Fruit fly (Drosophila melanogaster) whole organism, embryonic: ENCODE data around the gene Bsg.

Experiments used
- CG10267 ChIP-seq: fragments of 200-800 bp; sonication (Bioruptor generic); optimal IDR thresholded peaks from 2 replicates; lab custom pipeline; 2018; ENCODE audit warnings: missing biosample characterization, mild to moderate bottlenecking, missing genetic modification characterization, moderate library complexity
- CG11504 ChIP-seq: fragments of 200-800 bp; sonication (Bioruptor generic); optimal IDR thresholded peaks from 3 replicates; lab custom pipeline; 2019; ENCODE audit warnings: missing biosample characterization, mild to moderate bottlenecking, missing genetic modification characterization, moderate library complexity
- CG11695 ChIP-seq: fragments of 200-800 bp; sonication (Bioruptor generic); IDR thresholded peaks from 3 replicates; pipeline ENCODE4 v1.3.6; 2022; ENCODE audit warnings: missing biosample characterization, missing genetic modification characterization
- CG11723 ChIP-seq: fragments of 200-800 bp; sonication (Bioruptor generic); optimal IDR thresholded peaks from 2 replicates; lab custom pipeline; 2017; ENCODE audit warnings: missing biosample characterization, mild to moderate bottlenecking, missing genetic modification characterization
- CG12219 ChIP-seq: fragments of 200-800 bp; sonication (Bioruptor generic); optimal IDR thresholded peaks from 3 replicates; lab custom pipeline; 2018; ENCODE audit warnings: missing biosample characterization, mild to moderate bottlenecking, missing genetic modification characterization
- CG13287 ChIP-seq: fragments of 200-800 bp; sonication (Bioruptor generic); IDR thresholded peaks from 2 replicates; pipeline ENCODE4 v1.3.6; 2022; ENCODE audit warnings: missing biosample characterization, missing genetic modification characterization; ENCODE audit not compliant: partially characterized antibody
- CG17385 ChIP-seq: fragments of 200-800 bp; sonication (Bioruptor generic); optimal IDR thresholded peaks from 3 replicates; lab custom pipeline; 2018; ENCODE audit warnings: missing biosample characterization, mild to moderate bottlenecking, missing genetic modification characterization
- CG1792 ChIP-seq: fragments of 200-800 bp; sonication (Bioruptor generic); optimal IDR thresholded peaks from 2 replicates; lab custom pipeline; 2016; ENCODE audit warnings: missing biosample characterization, missing genetic modification characterization
- CG18764 ChIP-seq: fragments of 200-800 bp; sonication (Bioruptor generic); optimal IDR thresholded peaks from 3 replicates; lab custom pipeline; 2016; ENCODE audit warnings: missing biosample characterization, missing genetic modification characterization
- CG2116 ChIP-seq: fragments of 200-800 bp; sonication (Bioruptor generic); optimal IDR thresholded peaks from 3 replicates; lab custom pipeline; 2018; ENCODE audit warnings: missing biosample characterization, mild to moderate bottlenecking, missing genetic modification characterization
- CG43689 ChIP-seq: fragments of 200-800 bp; sonication (Bioruptor generic); IDR thresholded peaks from 2 replicates; pipeline ENCODE4 v1.3.6; 2022; ENCODE audit warnings: missing biosample characterization, missing genetic modification characterization
- CG7745 ChIP-seq: fragments of 200-800 bp; sonication (Bioruptor generic); optimal IDR thresholded peaks from 2 replicates; lab custom pipeline; 2018; ENCODE audit warnings: missing biosample characterization, mild to moderate bottlenecking, missing genetic modification characterization, moderate library complexity
- CG8290 ChIP-seq, 3 experiments: fragments of 200-800 bp; sonication (Bioruptor generic); optimal IDR thresholded peaks; 2 replicates each; lab custom pipeline; 2016 to 2019; ENCODE audit warnings: missing biosample characterization in 3 of 3, missing genetic modification characterization in 3 of 3, mild to moderate bottlenecking in 2 of 3, moderate library complexity in 1 of 3
- CG8359 ChIP-seq: fragments of 200-800 bp; sonication (Bioruptor generic); optimal IDR thresholded peaks from 2 replicates; lab custom pipeline; 2017; ENCODE audit warnings: missing biosample characterization, mild to moderate bottlenecking, missing genetic modification characterization, borderline replicate concordance
- CG8478 ChIP-seq: fragments of >200 bp; optimal IDR thresholded peaks from 2 replicates; lab custom pipeline; 2018
- D ChIP-seq, 2 experiments: fragments of 200-800 bp in 1 of 2; fragments of >200 bp in 1 of 2; sonication (Bioruptor generic) in 1 of 2; optimal IDR thresholded peaks; 2 replicates in 1 of 2; 3 replicates in 1 of 2; lab custom pipeline; 2017; ENCODE audit warnings: mild to moderate bottlenecking in 1 of 2, missing biosample characterization in 1 of 2, missing genetic modification characterization in 1 of 2, missing genetic modification reagents in 1 of 2
- D19B ChIP-seq: fragments of 200-800 bp; sonication (Bioruptor generic); optimal IDR thresholded peaks from 2 replicates; lab custom pipeline; 2017; ENCODE audit warnings: missing biosample characterization, mild to moderate bottlenecking, missing genetic modification characterization
- E2f1 ChIP-seq: fragments of 200-800 bp; sonication (Bioruptor generic); IDR thresholded peaks from 2 replicates; pipeline ENCODE4 v1.3.6; 2022; ENCODE audit warnings: missing biosample characterization, missing genetic modification characterization
- Fer1 ChIP-seq: fragments of 200-800 bp; sonication (Bioruptor generic); optimal IDR thresholded peaks from 2 replicates; lab custom pipeline; 2017; ENCODE audit warnings: missing biosample characterization, mild to moderate bottlenecking, missing genetic modification characterization
- Fer2 ChIP-seq: fragments of 200-800 bp; sonication (Bioruptor generic); optimal IDR thresholded peaks from 2 replicates; lab custom pipeline; 2018; ENCODE audit warnings: missing biosample characterization, mild to moderate bottlenecking, missing genetic modification characterization, moderate library complexity
- Gsc ChIP-seq: fragments of 200-800 bp; sonication (Bioruptor generic); IDR thresholded peaks from 2 replicates; pipeline ENCODE4 v1.3.6; 2022; ENCODE audit warnings: missing biosample characterization, missing genetic modification characterization
- H15 ChIP-seq: fragments of 200-800 bp; sonication (Bioruptor generic); IDR thresholded peaks from 3 replicates; pipeline ENCODE4 v1.3.6; 2022; ENCODE audit warnings: missing biosample characterization, missing genetic modification characterization
- HmgZ ChIP-seq: fragments of 200-800 bp; sonication (Bioruptor generic); optimal IDR thresholded peaks from 2 replicates; lab custom pipeline; 2018; ENCODE audit warnings: missing biosample characterization, mild to moderate bottlenecking, missing genetic modification characterization
- Hr78 ChIP-seq, 2 experiments: fragments of 200-800 bp in 1 of 2; fragments of >200 bp in 1 of 2; sonication (Bioruptor generic) in 1 of 2; optimal IDR thresholded peaks; 2 replicates each; lab custom pipeline; 2017 to 2019; ENCODE audit warnings: missing biosample characterization in 2 of 2, missing genetic modification characterization in 2 of 2, mild to moderate bottlenecking in 1 of 2, moderate library complexity in 1 of 2
- MESR4 ChIP-seq: fragments of 200-800 bp; sonication (Bioruptor generic); optimal IDR thresholded peaks from 2 replicates; lab custom pipeline; 2018; ENCODE audit warnings: missing biosample characterization, mild to moderate bottlenecking, missing genetic modification characterization, moderate library complexity
- NfI ChIP-seq: fragments of 200-800 bp; sonication (Bioruptor generic); optimal IDR thresholded peaks from 3 replicates; lab custom pipeline; 2018; ENCODE audit warnings: missing biosample characterization, mild to moderate bottlenecking, missing genetic modification characterization, moderate library complexity
- Rx ChIP-seq: fragments of 200-800 bp; sonication (Bioruptor generic); IDR thresholded peaks from 2 replicates; pipeline ENCODE4 v1.3.6; 2022; ENCODE audit warnings: missing biosample characterization, missing genetic modification characterization
- Xbp1 ChIP-seq: fragments of 200-800 bp; sonication (Bioruptor generic); optimal IDR thresholded peaks from 3 replicates; lab custom pipeline; 2016; ENCODE audit warnings: missing biosample characterization, mild to moderate bottlenecking, missing genetic modification characterization
- Xrp1 ChIP-seq: fragments of 200-800 bp; sonication (Bioruptor generic); IDR thresholded peaks from 2 replicates; pipeline ENCODE4 v1.3.6; 2022; ENCODE audit warnings: missing biosample characterization, missing genetic modification characterization
- bab2 ChIP-seq: fragments of 200-800 bp; sonication (Bioruptor generic); optimal IDR thresholded peaks from 2 replicates; lab custom pipeline; 2016; ENCODE audit warnings: missing biosample characterization, missing genetic modification characterization
- cas ChIP-seq: fragments of 200-800 bp; sonication (Bioruptor generic); IDR thresholded peaks from 2 replicates; pipeline ENCODE4 v1.3.6; 2022; ENCODE audit warnings: missing biosample characterization, missing genetic modification characterization
- corto ChIP-seq: fragments of 200-800 bp; sonication (Bioruptor generic); optimal IDR thresholded peaks from 2 replicates; lab custom pipeline; 2016; ENCODE audit warnings: missing biosample characterization, mild to moderate bottlenecking, missing genetic modification characterization, moderate library complexity
- fd96Cb ChIP-seq: fragments of 200-800 bp; sonication (Bioruptor generic); optimal IDR thresholded peaks from 2 replicates; lab custom pipeline; 2018; ENCODE audit warnings: missing biosample characterization, mild to moderate bottlenecking, missing genetic modification characterization, moderate library complexity
- ftz-f1 ChIP-seq: fragments of 200-800 bp; sonication (Bioruptor generic); optimal IDR thresholded peaks from 2 replicates; lab custom pipeline; 2016; ENCODE audit warnings: missing biosample characterization, missing genetic modification characterization
- hth ChIP-seq: fragments of >200 bp; optimal IDR thresholded peaks from 2 replicates; lab custom pipeline; 2017; ENCODE audit warnings: inconsistent platforms
- jumu ChIP-seq: fragments of 200-800 bp; sonication (Bioruptor generic); optimal IDR thresholded peaks from 3 replicates; lab custom pipeline; 2016; ENCODE audit warnings: missing biosample characterization, missing genetic modification characterization
- nerfin-2 ChIP-seq: fragments of 200-800 bp; sonication (Bioruptor generic); IDR thresholded peaks from 2 replicates; pipeline ENCODE4 v1.3.6; 2022; ENCODE audit warnings: missing biosample characterization, missing genetic modification characterization; ENCODE audit not compliant: partially characterized antibody
- odd ChIP-seq: fragments of 200-800 bp; sonication (Bioruptor generic); optimal IDR thresholded peaks from 2 replicates; lab custom pipeline; 2017; ENCODE audit warnings: missing biosample characterization, mild to moderate bottlenecking, missing genetic modification characterization
- pnt ChIP-seq: fragments of 200-800 bp; sonication (Bioruptor generic); optimal IDR thresholded peaks from 3 replicates; lab custom pipeline; 2016; ENCODE audit warnings: missing biosample characterization, missing genetic modification characterization
- sim ChIP-seq: fragments of 200-800 bp; sonication (Bioruptor generic); IDR thresholded peaks from 2 replicates; pipeline ENCODE4 v1.3.6; 2022; ENCODE audit warnings: missing biosample characterization, missing genetic modification characterization
- sisA ChIP-seq: fragments of 200-800 bp; sonication (Bioruptor generic); IDR thresholded peaks from 2 replicates; pipeline ENCODE4 v1.3.6; 2022; ENCODE audit warnings: missing biosample characterization, missing genetic modification characterization
- stc ChIP-seq: fragments of 200-800 bp; sonication (Bioruptor generic); IDR thresholded peaks from 2 replicates; pipeline ENCODE4 v1.3.6; 2022; ENCODE audit warnings: missing biosample characterization, missing genetic modification characterization
- ttk ChIP-seq: fragments of 200-800 bp; sonication (Bioruptor generic); IDR thresholded peaks from 2 replicates; pipeline ENCODE4 v2.1.2; 2022; ENCODE audit warnings: missing biosample characterization, missing genetic modification characterization
- usp ChIP-seq: fragments of >200 bp; optimal IDR thresholded peaks from 2 replicates; lab custom pipeline; 2017; ENCODE audit warnings: missing biosample characterization, missing genetic modification characterization
- vfl ChIP-seq: fragments of 200-800 bp; sonication (Bioruptor generic); optimal IDR thresholded peaks from 2 replicates; lab custom pipeline; 2016; ENCODE audit warnings: missing biosample characterization, missing genetic modification characterization
- z ChIP-seq: fragments of 200-800 bp; sonication (Bioruptor generic); IDR thresholded peaks from 3 replicates; pipeline ENCODE4 v1.3.6; 2022; ENCODE audit warnings: missing biosample characterization, missing genetic modification characterization

Gene Bsg

DNA sequence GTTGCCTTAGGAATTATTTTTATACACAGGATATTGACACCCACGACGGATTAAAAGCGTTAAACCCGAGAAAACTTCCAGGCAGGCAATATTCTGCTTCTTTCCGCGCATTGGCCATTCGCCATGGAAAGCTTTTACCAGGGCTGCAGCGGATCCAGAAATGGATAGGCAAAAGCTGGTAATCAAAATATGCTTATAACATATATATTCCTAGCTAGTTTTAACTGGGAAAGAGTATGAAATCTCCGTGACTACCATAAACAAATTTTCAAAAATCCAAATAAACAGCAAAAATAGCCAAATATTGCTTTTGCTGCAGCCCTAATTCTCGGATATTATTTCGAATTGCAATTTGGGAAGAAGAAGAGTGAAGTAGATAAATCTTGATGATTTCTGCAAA, 76.3 kb downstream of the Bsg start, which contains the start of the genes PAPLA1 and Rbsn-5 (continued):
- TF ChIP-seq H15 (GFP tag; lab: Robert Waterston, UW) (peak; percentile 92), CG43689 (GFP tag; lab: Robert Waterston, UW) (no peak; the same call in none of the 2 replicates), CG8359 (GFP tag; lab: Kevin White, UChicago) (peak; percentile 62), nerfin-2 (no peak)

DNA sequence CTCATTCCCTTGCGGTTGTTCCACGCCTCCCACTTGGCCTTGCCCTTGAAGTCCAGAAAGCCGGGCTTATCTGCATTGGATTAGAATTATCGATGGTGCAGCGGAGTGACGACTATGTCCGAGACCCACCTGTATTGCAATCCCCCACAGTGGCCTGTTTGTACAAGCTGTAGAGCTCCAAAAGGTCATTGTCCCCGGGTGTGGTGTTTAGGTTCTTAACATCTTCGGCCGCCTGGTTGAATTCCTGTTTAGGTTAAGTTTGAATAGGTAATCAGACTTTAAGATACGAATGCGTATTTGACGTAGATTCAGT, 78.7 kb downstream of the Bsg start:
- peak; percentile 37 for TF ChIP-seq D (optimal IDR thresholded peaks at IDR 0.05; lab: Kevin White, UChicago)
- no peak for TF ChIP-seq D (GFP tag; optimal IDR thresholded peaks at IDR 0.05; lab: Kevin White, UChicago)
- peak; percentile 12 for TF ChIP-seq usp (GFP tag; lab: Kevin White, UChicago)
- no peak for TF ChIP-seq HmgZ (tag; lab: Kevin White, UChicago)
- TF ChIP-seq CG2116 (GFP tag; lab: Kevin White, UChicago) = no peak
- peak; percentile 51 for TF ChIP-seq MESR4 (GFP tag; lab: Kevin White, UChicago)
- TF ChIP-seq hth (lab: Kevin White, UChicago) = no peak
- peak; percentile 26 for TF ChIP-seq ftz-f1 (GFP tag; lab: Kevin White, UChicago)
- TF ChIP-seq, all 482 proteins: peak for 4

DNA sequence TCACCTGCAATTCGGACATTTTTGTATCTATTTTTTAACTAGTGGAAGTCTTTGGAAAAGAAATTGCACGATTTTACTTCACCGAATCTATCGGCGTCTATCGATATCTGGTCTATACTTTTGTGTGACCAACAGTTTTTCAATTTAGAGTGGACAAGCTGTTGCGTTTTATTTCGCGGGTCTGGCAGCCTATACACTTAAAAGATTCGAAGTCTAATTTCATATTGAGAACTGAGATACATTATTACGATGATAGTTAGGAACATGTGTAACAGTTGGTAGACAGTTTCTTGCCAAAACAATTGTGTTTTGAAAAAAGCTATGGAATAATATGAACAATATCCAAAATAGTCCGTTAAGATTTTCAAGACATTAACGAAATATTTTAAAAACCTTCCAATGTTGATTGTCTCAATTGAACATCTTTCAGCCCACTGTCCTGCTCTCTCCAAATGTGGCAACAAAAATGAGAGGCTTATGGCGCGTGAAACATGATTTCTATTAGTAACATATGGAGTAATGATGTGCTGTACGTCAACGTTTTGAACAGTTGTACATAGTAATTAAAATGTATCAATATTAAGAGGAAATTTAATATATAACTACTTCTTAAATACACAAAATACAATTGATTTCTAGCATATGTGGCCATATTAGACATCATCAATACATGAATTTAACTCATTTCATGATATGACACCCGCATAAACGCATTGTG, 79.2 kb downstream of the Bsg start, which contains the start of gene Acbp1:
Gene Acbp1 (minus strand): TSS at position 146 of the 718 bp plus-strand sequence.
- TF ChIP-seq Fer2 (tag; lab: Kevin White, UChicago) (peak; percentile 93), cas (peak; percentile 83), CG18764 (GFP tag; lab: Kevin White, UChicago) (peak; percentile 88), vfl (GFP tag; lab: Kevin White, UChicago) (peak; percentile 93), stc (GFP tag; lab: Robert Waterston, UW) (peak; percentile 81), ttk (GFP tag; lab: Robert Waterston, UW) (peak; percentile 80), CG13287 (GFP tag; lab: Robert Waterston, UW) (peak; percentile 90), NfI (GFP tag; lab: Kevin White, UChicago) (peak; percentile 95), z (GFP tag; lab: Robert Waterston, UW) (peak; percentile 54; the same call in 1 of the 3 replicates), CG12219 (GFP tag; lab: Kevin White, UChicago) (peak; percentile 99), fd96Cb (tag; lab: Kevin White, UChicago) (peak; percentile 92), bab2 (GFP tag; lab: Kevin White, UChicago) (peak; percentile 93), jumu (GFP tag; lab: Kevin White, UChicago) (peak; percentile 96), odd (GFP tag; lab: Kevin White, UChicago) (peak; percentile 99), CG8478 (no peak), E2f1 (peak; percentile 83), Fer1 (GFP tag; lab: Kevin White, UChicago) (peak; percentile 99), Xrp1 (GFP tag; lab: Robert Waterston, UW) (peak; percentile 93), CG11504 (tag; lab: Kevin White, UChicago) (peak; percentile 96), CG11723 (GFP tag; lab: Kevin White, UChicago) (peak; percentile 96), sisA (GFP tag; lab: Robert Waterston, UW) (peak; percentile 90), CG17385 (GFP tag; lab: Kevin White, UChicago) (peak; percentile 95), CG10267 (tag; lab: Kevin White, UChicago) (peak; percentile 98), Rx (GFP tag; lab: Robert Waterston, UW) (peak; percentile 80), Hr78 (GFP tag; optimal IDR thresholded peaks at IDR 0.05; lab: Kevin White, UChicago) (peak in 1 of 2 experiments; percentile 92), Gsc (GFP tag; lab: Robert Waterston, UW) (no peak), Xbp1 (GFP tag; lab: Kevin White, UChicago) (peak; percentile 95), corto (peak; percentile 89), CG1792 (GFP tag; lab: Kevin White, UChicago) (peak; percentile 94), sim (GFP tag; lab: Robert Waterston, UW) (peak; percentile 68), D19B (GFP tag; lab: Kevin White, UChicago) (peak; percentile 82), CG8290 (GFP tag; optimal IDR thresholded peaks at IDR 0.05; lab: Kevin White, UChicago) (peak; percentile 84), CG8290 (tag; optimal IDR thresholded peaks at IDR 0.05; lab: Kevin White, UChicago) (peak; percentile 83 to 90), CG7745 (tag; lab: Kevin White, UChicago) (peak; percentile 93), CG11695 (GFP tag; lab: Robert Waterston, UW) (peak; percentile 94), pnt (GFP tag; lab: Kevin White, UChicago) (peak; percentile 95)
